Worm (Caenorhabditis elegans): Measurements from ENCODE around the gene wrt-10.

- TF ChIP-seq mep-1 (tag; optimal IDR thresholded peaks at IDR 0.05): no peak
- TF ChIP-seq ZK337.2 (GFP tag; IDR thresholded peaks at IDR 0.05): no peak
- no peak for TF ChIP-seq pqm-1 (tag; optimal IDR thresholded peaks at IDR 0.05)
- TF ChIP-seq nhr-11 (tag; optimal IDR thresholded peaks at IDR 0.05): no peak
- TF ChIP-seq nhr-41 (GFP tag; IDR thresholded peaks at IDR 0.05): no peak
- no peak for TF ChIP-seq unc-130 (GFP tag; optimal IDR thresholded peaks at IDR 0.05)
- TF ChIP-seq nhr-76 (tag; optimal IDR thresholded peaks at IDR 0.05): no peak
These were observed 13.7 kb upstream of the wrt-10 start, which contains the start of gene fbxa-224 for ce11 chrII:7548044-7548443.
